Worm (Caenorhabditis elegans) whole organism, L4/young adult: ENCODE data around the gene cnb-1.
"Not testable (repeated sequence)": the region's sequence is repeated elsewhere in the genome, so short reads cannot be mapped to it uniquely, and the experiment has no call there.

Experiments
- dao-5 ChIP-seq: sonication (generic microtip); optimal IDR thresholded peaks from 2 replicates; lab custom pipeline; 2016; ENCODE audit warnings: missing genotype, missing genetic modification characterization, moderate library complexity, missing compliant biosample characterization
- him-1 ChIP-seq: sonication (generic microtip); optimal IDR thresholded peaks from 2 replicates; lab custom pipeline; 2016; ENCODE audit warnings: missing genotype, missing genetic modification reagents, missing genetic modification characterization, missing compliant biosample characterization

DNA sequence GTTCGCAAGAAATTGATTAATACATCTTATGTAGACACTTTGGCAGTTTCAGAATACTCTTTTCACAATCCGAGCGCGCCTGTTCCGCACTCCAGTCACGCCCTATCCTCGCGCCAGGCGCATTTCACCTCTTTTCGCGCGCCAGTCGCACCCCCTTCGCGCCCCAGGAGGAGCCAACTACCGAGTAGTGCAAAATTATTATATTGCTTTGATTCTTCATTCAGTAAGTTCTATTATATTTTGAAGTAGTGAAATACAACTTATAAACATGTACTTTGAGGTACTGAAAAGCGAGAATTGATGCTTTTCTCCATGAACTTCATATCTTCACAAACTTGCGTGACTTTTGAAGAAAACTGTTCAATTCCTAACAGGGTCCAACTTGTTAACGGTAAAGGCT is 20.6 kb downstream of the cnb-1 start, which contains the start of gene nas-18:
- TF ChIP-seq him-1 (tag; lab: Kevin White, UChicago); dao-5: not testable (repeated sequence)
